Fruit fly (Drosophila melanogaster) whole organism, embryonic: ENCODE data around the gene CG7080.

Source experiments
- BEAF-32 ChIP-seq: fragments of 200-800 bp; sonication (Bioruptor generic); optimal IDR thresholded peaks from 3 replicates; lab custom pipeline; 2017; ENCODE audit warnings: missing biosample characterization, missing genetic modification characterization, mild to moderate bottlenecking, moderate library complexity, missing genetic modification reagents
- Bdp1 ChIP-seq: fragments of 200-800 bp; sonication (Bioruptor generic); optimal IDR thresholded peaks from 3 replicates; lab custom pipeline; 2016; ENCODE audit warnings: missing biosample characterization, missing genetic modification characterization
- CG13287 ChIP-seq: fragments of 200-800 bp; sonication (Bioruptor generic); IDR thresholded peaks from 2 replicates; pipeline ENCODE4 v1.3.6; 2022; ENCODE audit warnings: missing biosample characterization, missing genetic modification characterization; ENCODE audit not compliant: partially characterized antibody
- CG1529 ChIP-seq: fragments of 200-800 bp; sonication (Bioruptor generic); optimal IDR thresholded peaks from 3 replicates; lab custom pipeline; 2018; ENCODE audit warnings: missing biosample characterization, missing genetic modification characterization
- CG17361 ChIP-seq: fragments of 200-800 bp; sonication (Bioruptor generic); IDR thresholded peaks from 3 replicates; pipeline ENCODE4 v1.3.6; 2022; ENCODE audit warnings: missing biosample characterization, missing genetic modification characterization
- CG17385 ChIP-seq: fragments of 200-800 bp; sonication (Bioruptor generic); optimal IDR thresholded peaks from 3 replicates; lab custom pipeline; 2018; ENCODE audit warnings: missing biosample characterization, mild to moderate bottlenecking, missing genetic modification characterization
- CG2129 ChIP-seq: fragments of 200-800 bp; sonication (Bioruptor generic); IDR thresholded peaks from 2 replicates; pipeline ENCODE4 v1.3.6; 2022; ENCODE audit warnings: missing biosample characterization, missing genetic modification characterization; ENCODE audit not compliant: partially characterized antibody
- CG30403 ChIP-seq: fragments of 200-800 bp; sonication (Bioruptor generic); optimal IDR thresholded peaks from 3 replicates; lab custom pipeline; 2016; ENCODE audit warnings: missing biosample characterization, missing genetic modification characterization
- CG30431 ChIP-seq: fragments of 200-800 bp; sonication (Bioruptor generic); optimal IDR thresholded peaks from 2 replicates; lab custom pipeline; 2017; ENCODE audit warnings: missing biosample characterization, missing genetic modification characterization
- CG32532 ChIP-seq: fragments of 200-800 bp; sonication (Bioruptor generic); IDR thresholded peaks from 2 replicates; pipeline ENCODE4 v1.3.6; 2022; ENCODE audit warnings: missing biosample characterization, missing genetic modification characterization
- CG32767 ChIP-seq: fragments of 200-800 bp; sonication (Bioruptor generic); IDR thresholded peaks from 2 replicates; pipeline ENCODE4 v1.3.6; 2022; ENCODE audit warnings: missing biosample characterization, missing genetic modification characterization
- CG33557 ChIP-seq: fragments of 200-800 bp; sonication (Bioruptor generic); optimal IDR thresholded peaks from 2 replicates; lab custom pipeline; 2019; ENCODE audit warnings: missing biosample characterization, mild to moderate bottlenecking, missing genetic modification characterization, moderate library complexity
- CG34376 ChIP-seq: fragments of 200-800 bp; sonication (Bioruptor generic); optimal IDR thresholded peaks from 2 replicates; lab custom pipeline; 2018; ENCODE audit warnings: missing biosample characterization, mild to moderate bottlenecking, missing genetic modification characterization
- CG4404 ChIP-seq: fragments of 200-800 bp; sonication (Bioruptor generic); IDR thresholded peaks from 2 replicates; pipeline ENCODE4 v1.3.6; 2022; ENCODE audit warnings: missing biosample characterization, missing genetic modification characterization
- CG4854 ChIP-seq: fragments of 200-800 bp; sonication (Bioruptor generic); optimal IDR thresholded peaks from 2 replicates; lab custom pipeline; 2016; ENCODE audit warnings: missing biosample characterization, missing genetic modification characterization, inconsistent platforms
- CG6254 ChIP-seq: fragments of 200-800 bp; sonication (Bioruptor generic); optimal IDR thresholded peaks from 3 replicates; lab custom pipeline; 2017; ENCODE audit warnings: mild to moderate bottlenecking, missing biosample characterization, missing genetic modification reagents, missing genetic modification characterization
- CG7963 ChIP-seq: fragments of 200-800 bp; sonication (Bioruptor generic); IDR thresholded peaks from 3 replicates; pipeline ENCODE4 v1.3.6; 2022; ENCODE audit warnings: missing biosample characterization, missing genetic modification characterization; ENCODE audit not compliant: partially characterized antibody
- CG8924 ChIP-seq: fragments of 200-800 bp; optimal IDR thresholded peaks from 3 replicates; lab custom pipeline; 2019; ENCODE audit warnings: missing biosample characterization, mild to moderate bottlenecking, missing genetic modification characterization, moderate library complexity
- CG9727 ChIP-seq: fragments of 200-800 bp; sonication (Bioruptor generic); optimal IDR thresholded peaks from 3 replicates; lab custom pipeline; 2017; ENCODE audit warnings: missing biosample characterization, mild to moderate bottlenecking, missing genetic modification characterization
- CG9876 ChIP-seq: fragments of 200-800 bp; sonication (Bioruptor generic); optimal IDR thresholded peaks from 2 replicates; lab custom pipeline; 2016; ENCODE audit warnings: missing biosample characterization, missing genetic modification characterization
- Camta ChIP-seq: fragments of 200-800 bp; sonication (Bioruptor generic); optimal IDR thresholded peaks from 2 replicates; lab custom pipeline; 2016; ENCODE audit warnings: missing biosample characterization, missing genetic modification characterization
- CrebB ChIP-seq: fragments of 200-800 bp; sonication (Bioruptor generic); optimal IDR thresholded peaks from 3 replicates; lab custom pipeline; 2018; ENCODE audit warnings: missing biosample characterization, mild to moderate bottlenecking, missing genetic modification characterization
- D ChIP-seq, 2 experiments: fragments of 200-800 bp in 1 of 2; fragments of >200 bp in 1 of 2; sonication (Bioruptor generic) in 1 of 2; optimal IDR thresholded peaks; 2 replicates in 1 of 2; 3 replicates in 1 of 2; lab custom pipeline; 2017; ENCODE audit warnings: mild to moderate bottlenecking in 1 of 2, missing biosample characterization in 1 of 2, missing genetic modification characterization in 1 of 2, missing genetic modification reagents in 1 of 2
- D19B ChIP-seq: fragments of 200-800 bp; sonication (Bioruptor generic); optimal IDR thresholded peaks from 2 replicates; lab custom pipeline; 2017; ENCODE audit warnings: missing biosample characterization, mild to moderate bottlenecking, missing genetic modification characterization
- Deaf1 ChIP-seq: fragments of 200-800 bp; optimal IDR thresholded peaks from 3 replicates; lab custom pipeline; 2019; ENCODE audit warnings: missing biosample characterization, mild to moderate bottlenecking, missing genetic modification characterization, moderate library complexity
- E2f1 ChIP-seq: fragments of 200-800 bp; sonication (Bioruptor generic); IDR thresholded peaks from 2 replicates; pipeline ENCODE4 v1.3.6; 2022; ENCODE audit warnings: missing biosample characterization, missing genetic modification characterization
- HHEX ChIP-seq: fragments of 200-800 bp; sonication (Bioruptor generic); optimal IDR thresholded peaks from 3 replicates; lab custom pipeline; 2017; ENCODE audit warnings: missing biosample characterization, mild to moderate bottlenecking, missing genetic modification characterization, missing genetic modification reagents
- HLH54F ChIP-seq: fragments of 200-800 bp; sonication (Bioruptor generic); optimal IDR thresholded peaks from 3 replicates; lab custom pipeline; 2016; ENCODE audit warnings: missing biosample characterization, missing genetic modification characterization
- HmgD ChIP-seq: fragments of 200-800 bp; sonication (Bioruptor generic); optimal IDR thresholded peaks from 3 replicates; lab custom pipeline; 2016; ENCODE audit warnings: missing biosample characterization, missing genetic modification characterization
- NC2β ChIP-seq: fragments of 200-800 bp; sonication (Bioruptor generic); optimal IDR thresholded peaks from 2 replicates; lab custom pipeline; 2016; ENCODE audit warnings: missing biosample characterization, missing genetic modification characterization
- Oli ChIP-seq: fragments of 200-800 bp; sonication (Bioruptor generic); optimal IDR thresholded peaks from 2 replicates; lab custom pipeline; 2018; ENCODE audit warnings: missing biosample characterization, mild to moderate bottlenecking, missing genetic modification characterization, moderate library complexity
- Ravus ChIP-seq: fragments of 200-800 bp; sonication (Bioruptor generic); IDR thresholded peaks from 2 replicates; pipeline ENCODE4 v1.3.6; 2022; ENCODE audit warnings: missing biosample characterization, missing genetic modification characterization
- Sry-δ ChIP-seq: fragments of 200-800 bp; sonication (Bioruptor generic); optimal IDR thresholded peaks from 2 replicates; lab custom pipeline; 2016; ENCODE audit warnings: missing biosample characterization, missing genetic modification characterization
- Taf1 ChIP-seq: fragments of 200-800 bp; sonication (Bioruptor generic); IDR thresholded peaks from 2 replicates; pipeline ENCODE4 v1.3.6; 2022; ENCODE audit warnings: missing biosample characterization, missing genetic modification characterization
- chinmo ChIP-seq: fragments of 200-800 bp; sonication (Bioruptor generic); IDR thresholded peaks from 4 replicates; pipeline ENCODE4 v1.3.6; 2022; ENCODE audit warnings: missing biosample characterization, missing genetic modification characterization; ENCODE audit not compliant: partially characterized antibody
- chn ChIP-seq: fragments of 200-800 bp; sonication (Bioruptor generic); optimal IDR thresholded peaks from 2 replicates; lab custom pipeline; 2016; ENCODE audit warnings: missing biosample characterization, missing genetic modification characterization
- ems ChIP-seq: fragments of 200-800 bp; sonication (Bioruptor generic); optimal IDR thresholded peaks from 3 replicates; lab custom pipeline; 2016; ENCODE audit warnings: missing biosample characterization, missing genetic modification characterization
- fd3F ChIP-seq: fragments of 200-800 bp; sonication (Bioruptor generic); optimal IDR thresholded peaks from 2 replicates; lab custom pipeline; 2018; ENCODE audit warnings: missing biosample characterization, mild to moderate bottlenecking, missing genetic modification characterization, moderate library complexity
- ind ChIP-seq: fragments of 200-800 bp; sonication (Bioruptor generic); optimal IDR thresholded peaks from 3 replicates; lab custom pipeline; 2016; ENCODE audit warnings: missing biosample characterization, missing genetic modification characterization
- lov ChIP-seq, 2 experiments: fragments of 200-800 bp in 1 of 2; fragments of >200 bp in 1 of 2; sonication (Bioruptor generic) in 1 of 2; IDR thresholded peaks in 1 of 2; optimal IDR thresholded peaks in 1 of 2; 2 replicates in 1 of 2; 3 replicates in 1 of 2; pipeline versions ENCODE4 v1.3.6 to Lab custom; 2017 to 2022; ENCODE audit warnings: missing biosample characterization in 1 of 2, missing genetic modification characterization in 1 of 2
- peb ChIP-seq: fragments of 200-800 bp; sonication (Bioruptor generic); IDR thresholded peaks from 2 replicates; pipeline ENCODE4 v1.3.6; 2022; ENCODE audit warnings: missing biosample characterization, missing genetic modification characterization
- prd ChIP-seq, 3 experiments: fragments of >200 bp in 2 of 3; fragments of 200-800 bp in 1 of 3; sonication (Bioruptor generic) in 1 of 3; optimal IDR thresholded peaks in 2 of 3; IDR thresholded peaks in 1 of 3; 2 replicates in 2 of 3; 3 replicates in 1 of 3; pipeline versions ENCODE4 v1.3.6 to Lab custom; 2017 to 2022; ENCODE audit warnings: missing biosample characterization in 1 of 3, missing genetic modification characterization in 1 of 3
- tap ChIP-seq: fragments of 200-800 bp; optimal IDR thresholded peaks from 3 replicates; lab custom pipeline; 2019; ENCODE audit warnings: missing biosample characterization, mild to moderate bottlenecking, missing genetic modification characterization, moderate library complexity
- tio ChIP-seq: fragments of 200-800 bp; sonication (Bioruptor generic); optimal IDR thresholded peaks from 2 replicates; lab custom pipeline; 2017; ENCODE audit warnings: missing biosample characterization, missing genetic modification characterization, inconsistent platforms
- tup ChIP-seq: fragments of 200-800 bp; sonication (Bioruptor generic); optimal IDR thresholded peaks from 2 replicates; lab custom pipeline; 2016; ENCODE audit warnings: missing biosample characterization, mild to moderate bottlenecking, missing genetic modification characterization, moderate library complexity
- vfl ChIP-seq: fragments of 200-800 bp; sonication (Bioruptor generic); optimal IDR thresholded peaks from 2 replicates; lab custom pipeline; 2016; ENCODE audit warnings: missing biosample characterization, missing genetic modification characterization
- vnd ChIP-seq: fragments of 200-800 bp; sonication (Bioruptor generic); IDR thresholded peaks from 3 replicates; pipeline ENCODE4 v1.3.6; 2022; ENCODE audit warnings: missing biosample characterization, missing genetic modification characterization; ENCODE audit not compliant: partially characterized antibody
- wdn ChIP-seq: fragments of 200-800 bp; sonication (Bioruptor generic); IDR thresholded peaks from 2 replicates; pipeline ENCODE4 v1.3.6; 2022; ENCODE audit warnings: missing biosample characterization, missing genetic modification characterization

Gene CG7080

dm6 chr3R:22358810-22359209 is 29.7 kb downstream of the CG7080 start (continued):
- TF ChIP-seq CG7963 (no peak), Camta (GFP tag; lab: Kevin White, UChicago) (peak; percentile 38), peb (GFP tag; lab: Robert Waterston, UW) (peak; percentile 44; the same call in 1 of the 2 replicates), CG17361 (peak; percentile 83), ems (GFP tag; lab: Kevin White, UChicago) (peak; percentile 56), vnd (GFP tag; lab: Robert Waterston, UW) (no peak), Bdp1 (peak; percentile 75), CG30431 (GFP tag; lab: Kevin White, UChicago) (peak; percentile 37), CG2129 (no peak), CG9876 (GFP tag; lab: Kevin White, UChicago) (peak; percentile 6), tap (peak; percentile 73), tup (GFP tag; lab: Kevin White, UChicago) (peak; percentile 67), chn (GFP tag; lab: Kevin White, UChicago) (peak; percentile 53), CG6254 (GFP tag; lab: Kevin White, UChicago) (peak; percentile 83), CG34376 (peak; percentile 1), E2f1 (GFP tag; lab: Robert Waterston, UW) (peak; percentile 63), CG4404 (GFP tag; lab: Robert Waterston, UW) (0 out of 2 replicates have a peak, but pooled peaks have one; percentile 17), NC2β (peak; percentile 82), prd (optimal IDR thresholded peaks at IDR 0.05; lab: Kevin White, UChicago) (no peak), prd (GFP tag; IDR thresholded peaks at IDR 0.05; lab: Robert Waterston, UW) (peak; percentile 79), vfl (GFP tag; lab: Kevin White, UChicago) (no peak), CG13287 (GFP tag; lab: Robert Waterston, UW) (no peak), CG32767 (GFP tag; lab: Robert Waterston, UW) (no peak; the same call in 1 of the 2 replicates), CG1529 (GFP tag; lab: Kevin White, UChicago) (peak; percentile 81), ind (GFP tag; lab: Kevin White, UChicago) (peak; percentile 47), CG32532 (GFP tag; lab: Robert Waterston, UW) (peak; percentile 73), wdn (GFP tag; lab: Robert Waterston, UW) (0 out of 2 replicates have a peak, but pooled peaks have one; percentile 11), HLH54F (GFP tag; lab: Kevin White, UChicago) (peak; percentile 9), Sry-δ (GFP tag; lab: Kevin White, UChicago) (peak; percentile 32), CrebB (tag; lab: Kevin White, UChicago) (peak; percentile 42), Taf1 (GFP tag; lab: Robert Waterston, UW) (no peak; the same call in 1 of the 2 replicates), fd3F (GFP tag; lab: Kevin White, UChicago) (peak; percentile 2), lov (optimal IDR thresholded peaks at IDR 0.05; lab: Kevin White, UChicago) (no peak), lov (GFP tag; IDR thresholded peaks at IDR 0.05; lab: Robert Waterston, UW) (peak; percentile 74; the same call in 1 of the 3 replicates), CG9727 (GFP tag; lab: Kevin White, UChicago) (peak; percentile 81), Oli (peak; percentile 71), CG4854 (GFP tag; lab: Kevin White, UChicago) (peak; percentile 62), CG30403 (peak; percentile 39), Ravus (GFP tag; lab: Robert Waterston, UW) (no peak; the same call in 1 of the 2 replicates), D19B (GFP tag; lab: Kevin White, UChicago) (no peak), tio (peak; percentile 61), CG8924 (tag; lab: Kevin White, UChicago) (peak; percentile 72), CG33557 (GFP tag; lab: Kevin White, UChicago) (peak; percentile 86), D (optimal IDR thresholded peaks at IDR 0.05; lab: Kevin White, UChicago) (no peak), D (GFP tag; optimal IDR thresholded peaks at IDR 0.05; lab: Kevin White, UChicago) (peak; percentile 82), chinmo (GFP tag; lab: Robert Waterston, UW) (no peak), HmgD (GFP tag; lab: Kevin White, UChicago) (peak; percentile 20), HHEX (GFP tag; lab: Kevin White, UChicago) (peak; percentile 67), BEAF-32 (GFP tag; lab: Kevin White, UChicago) (no peak), Deaf1 (tag; lab: Kevin White, UChicago) (peak; percentile 17), CG17385 (peak; percentile 32)
